Worm (Caenorhabditis elegans) whole organism, young adult: Measurements from ENCODE around the gene Y57G11C.20.

Experiments used
- B0261.1 ChIP-seq: sonication (generic microtip); optimal IDR thresholded peaks from 2 replicates; lab custom pipeline; 2016; ENCODE audit warnings: mild to moderate bottlenecking, missing genetic modification characterization, moderate library complexity, missing compliant biosample characterization
- Y67H2A.10 ChIP-seq: fragments of 200-800 bp; sonication (Bioruptor generic); conservative IDR thresholded peaks from 2 replicates; pipeline ENCODE4 v1.3.6; 2022; ENCODE audit warnings: missing genetic modification reagents, missing genetic modification characterization, missing compliant biosample characterization
- attf-5 ChIP-seq: fragments of 200-800 bp; sonication (Bioruptor generic); optimal IDR thresholded peaks from 2 replicates; lab custom pipeline; 2018; ENCODE audit warnings: mild to moderate bottlenecking, missing genetic modification characterization, missing compliant biosample characterization
- ccch-3 ChIP-seq: fragments of 200-800 bp; sonication (Bioruptor generic); optimal IDR thresholded peaks from 2 replicates; lab custom pipeline; 2018; ENCODE audit warnings: mild to moderate bottlenecking, missing genetic modification characterization, missing compliant biosample characterization
- ceh-100 ChIP-seq: fragments of 200-800 bp; sonication (Bioruptor generic); IDR thresholded peaks from 2 replicates; pipeline ENCODE4 v1.3.6; 2022; ENCODE audit warnings: missing genetic modification reagents, missing genetic modification characterization, missing compliant biosample characterization
- ceh-27 ChIP-seq: fragments of 200-800 bp; sonication (Bioruptor generic); optimal IDR thresholded peaks from 2 replicates; lab custom pipeline; 2018; ENCODE audit warnings: mild to moderate bottlenecking, missing genetic modification characterization, moderate library complexity, missing compliant biosample characterization
- nhr-179 ChIP-seq: sonication (generic microtip); optimal IDR thresholded peaks from 2 replicates; lab custom pipeline; 2016; ENCODE audit warnings: mild to moderate bottlenecking, missing genetic modification characterization, missing compliant biosample characterization
- pha-4 ChIP-seq: fragments of 150-350 bp; sonication (generic microtip); optimal IDR thresholded peaks from 2 replicates; lab custom pipeline; 2014; ENCODE audit warnings: missing biosample characterization, missing genetic modification reagents, missing genetic modification characterization
- somi-1 ChIP-seq: fragments of 200-800 bp; sonication (Bioruptor generic); optimal IDR thresholded peaks from 2 replicates; lab custom pipeline; 2018; ENCODE audit warnings: mild to moderate bottlenecking, missing genetic modification characterization, missing compliant biosample characterization
- unc-62 ChIP-seq: fragments of 150-350 bp; optimal IDR thresholded peaks from 2 replicates; lab custom pipeline; 2014; ENCODE audit warnings: missing biosample characterization, missing genetic modification reagents, missing genetic modification characterization

DNA sequence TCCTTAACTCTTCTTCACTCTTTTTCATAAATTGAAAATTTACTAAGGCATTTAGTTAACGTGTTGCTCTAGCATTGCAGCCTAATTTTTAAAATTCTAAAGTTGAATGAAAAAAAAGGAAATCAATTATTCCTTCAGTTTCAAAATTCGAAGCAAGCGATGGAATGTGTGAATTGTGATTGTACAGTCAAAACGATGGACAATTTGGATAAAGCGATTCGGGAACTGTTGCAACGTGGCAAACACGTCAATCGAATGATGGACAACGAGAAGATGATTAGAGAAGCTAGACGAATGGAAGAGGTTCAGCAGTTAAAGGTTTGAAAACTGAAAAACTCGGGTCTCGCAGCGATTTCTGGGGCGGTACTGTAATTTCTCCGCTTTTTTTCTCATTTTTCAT, 44.0 kb upstream of the Y57G11C.20 start, which contains the start of gene Y57G11C.14:
- no peak for TF ChIP-seq unc-62 (GFP tag; lab: Kevin White, UChicago)
- no peak for TF ChIP-seq ceh-100 (GFP tag; lab: Robert Waterston, UW)
- TF ChIP-seq B0261.1 (tag; lab: Kevin White, UChicago), result no peak
- no peak for TF ChIP-seq attf-5
- TF ChIP-seq Y67H2A.10 (GFP tag; lab: Robert Waterston, UW), result no peak
- no peak for TF ChIP-seq pha-4 (tag; lab: Kevin White, UChicago)
- no peak for TF ChIP-seq ccch-3 (GFP tag; lab: Kevin White, UChicago)
- no peak for TF ChIP-seq ceh-27 (GFP tag; lab: Kevin White, UChicago)
- no peak for TF ChIP-seq somi-1 (GFP tag; lab: Kevin White, UChicago)
- TF ChIP-seq nhr-179 (tag; lab: Kevin White, UChicago), result no peak
